Fruit fly (Drosophila melanogaster): Measurements from ENCODE around the gene CG8191.

Gene CG8191

DNA sequence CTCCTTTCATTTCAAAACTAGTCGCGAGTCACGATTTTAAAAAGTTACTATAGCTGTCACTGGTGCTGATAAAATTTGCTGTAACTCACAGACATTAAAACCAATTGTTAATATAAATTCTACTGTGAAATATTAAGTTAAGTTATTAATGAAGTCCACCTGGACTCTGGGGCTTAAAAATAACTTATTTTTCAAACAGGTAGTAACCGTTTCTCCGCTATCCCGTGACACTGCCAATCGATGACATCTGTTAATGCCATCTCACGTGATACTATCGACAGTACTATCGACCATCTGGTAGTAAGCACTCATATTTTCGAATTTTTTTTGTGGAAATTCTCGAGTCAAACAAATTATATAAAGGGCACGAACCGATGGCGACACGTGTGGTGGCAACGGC lies 2.0 kb downstream of the CG8191 start, which contains the start of the genes CG12379 and MagR (continued):
- TF ChIP-seq topi (GFP tag; optimal IDR thresholded peaks at IDR 0.05) = peak; percentile 63
- TF ChIP-seq CG3032 (tag; optimal IDR thresholded peaks at IDR 0.05) = peak; percentile 62
- TF ChIP-seq CG31627 (GFP tag; optimal IDR thresholded peaks at IDR 0.05) = peak; percentile 69
- peak; percentile 77 for TF ChIP-seq Eip78C (GFP tag)
- no peak for TF ChIP-seq acj6 (GFP tag; optimal IDR thresholded peaks at IDR 0.05)
- TF ChIP-seq CG6808 (GFP tag; optimal IDR thresholded peaks at IDR 0.05) = no peak
- TF ChIP-seq CG8119 (GFP tag; IDR thresholded peaks at IDR 0.05) = 0 out of 3 replicates have a peak, but pooled peaks have one; percentile 12
- TF ChIP-seq Sox15 (GFP tag; optimal IDR thresholded peaks at IDR 0.05) = peak; percentile 8
- 0 out of 3 replicates have a peak, but pooled peaks have one; percentile 33 for TF ChIP-seq eg (GFP tag; IDR thresholded peaks at IDR 0.05)
- TF ChIP-seq CG10631 (GFP tag; optimal IDR thresholded peaks at IDR 0.05) = peak; percentile 32
- peak; percentile 45 for TF ChIP-seq Ets21C (GFP tag; optimal IDR thresholded peaks at IDR 0.05)
- no peak for TF ChIP-seq CG16779 (tag; optimal IDR thresholded peaks at IDR 0.05)
- peak; percentile 66 for TF ChIP-seq Hr39 (GFP tag; optimal IDR thresholded peaks at IDR 0.05)
- TF ChIP-seq Blimp-1 (GFP tag; optimal IDR thresholded peaks at IDR 0.05) = no peak
- TF ChIP-seq CG32006 (GFP tag; optimal IDR thresholded peaks at IDR 0.05) = peak; percentile 29
- TF ChIP-seq fd85E (GFP tag; optimal IDR thresholded peaks at IDR 0.05) = no peak
- peak; percentile 57 for TF ChIP-seq pdm3 (GFP tag; optimal IDR thresholded peaks at IDR 0.05)

DNA sequence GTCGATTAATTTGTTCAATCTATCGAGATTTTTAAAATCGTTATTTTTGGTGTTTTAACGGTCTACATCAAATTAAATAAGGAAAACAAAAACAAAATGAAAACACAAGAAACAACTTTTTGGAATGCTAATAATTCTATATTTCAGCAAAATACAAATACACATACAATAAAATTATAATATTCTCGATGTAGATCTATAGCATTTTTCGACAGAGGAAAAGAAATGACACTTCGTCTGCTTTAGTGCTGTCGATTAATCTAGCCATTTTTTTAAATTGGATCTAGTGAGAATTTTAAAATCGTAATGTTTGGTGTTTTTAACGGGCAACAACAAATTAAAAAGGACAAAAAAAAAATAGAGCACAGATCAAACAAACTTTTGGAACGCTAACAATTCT lies 5.1 kb downstream of the CG8191 start, which contains the start of gene Arp6:
Arp6 (minus strand) TSS at position 11 of the 400 bp plus-strand sequence.
- TF ChIP-seq Eip78C (GFP tag) (peak; percentile 2), CG6808 (GFP tag; optimal IDR thresholded peaks at IDR 0.05) (no peak)

- TF ChIP-seq CG8119 (GFP tag; IDR thresholded peaks at IDR 0.05) = no peak
- peak; percentile 55 for TF ChIP-seq topi (GFP tag; optimal IDR thresholded peaks at IDR 0.05)
- no peak for TF ChIP-seq salr (GFP tag; optimal IDR thresholded peaks at IDR 0.05)
- no peak for TF ChIP-seq Gug (GFP tag; IDR thresholded peaks at IDR 0.05)
- peak; percentile 65 for TF ChIP-seq svp (GFP tag)
- no peak for TF ChIP-seq dac (GFP tag; optimal IDR thresholded peaks at IDR 0.05)
- TF ChIP-seq Eip75B (GFP tag; optimal IDR thresholded peaks at IDR 0.05) = peak; percentile 45
- no peak for TF ChIP-seq fd85E (GFP tag; optimal IDR thresholded peaks at IDR 0.05)
- TF ChIP-seq Sox102F (GFP tag; optimal IDR thresholded peaks at IDR 0.05) = no peak
- no peak for TF ChIP-seq CG6854 (GFP tag; optimal IDR thresholded peaks at IDR 0.05)
- TF ChIP-seq CG11294 (GFP tag; IDR thresholded peaks at IDR 0.05) = peak; percentile 22; the same call in 1 of the 2 replicates
- TF ChIP-seq Sox14 (GFP tag; optimal IDR thresholded peaks at IDR 0.05) = peak; percentile 57
- TF ChIP-seq CG9139 (GFP tag; optimal IDR thresholded peaks at IDR 0.05) = no peak
- TF ChIP-seq Eip93F (GFP tag; optimal IDR thresholded peaks at IDR 0.05) = no peak
- TF ChIP-seq esn (GFP tag; optimal IDR thresholded peaks at IDR 0.05) = peak; percentile 50
- peak; percentile 32 for TF ChIP-seq pdm3 (GFP tag; optimal IDR thresholded peaks at IDR 0.05)
- no peak for TF ChIP-seq dsx (GFP tag; optimal IDR thresholded peaks at IDR 0.05; ENCODE audit: poor library complexity, severe bottlenecking)
- TF ChIP-seq CG3032 (tag; optimal IDR thresholded peaks at IDR 0.05) = peak; percentile 50
- peak; percentile 51 for TF ChIP-seq cyc (GFP tag; optimal IDR thresholded peaks at IDR 0.05)
- TF ChIP-seq achi (GFP tag; optimal IDR thresholded peaks at IDR 0.05) = peak; percentile 30
- peak; percentile 12 for TF ChIP-seq CG3919 (GFP tag; optimal IDR thresholded peaks at IDR 0.05)
- TF ChIP-seq Ets96B (tag; optimal IDR thresholded peaks at IDR 0.05) = peak; percentile 33
- peak; percentile 33 for TF ChIP-seq acj6 (GFP tag; optimal IDR thresholded peaks at IDR 0.05)
- TF ChIP-seq Blimp-1 (GFP tag; optimal IDR thresholded peaks at IDR 0.05) = no peak
- peak; percentile 49 for TF ChIP-seq vri (GFP tag; optimal IDR thresholded peaks at IDR 0.05)
- no peak for TF ChIP-seq CG10669 (GFP tag; optimal IDR thresholded peaks at IDR 0.05)
- peak; percentile 50 for TF ChIP-seq CG31627 (GFP tag; optimal IDR thresholded peaks at IDR 0.05)
- no peak for TF ChIP-seq CG8319 (GFP tag; optimal IDR thresholded peaks at IDR 0.05)
- no peak for TF ChIP-seq ss (GFP tag; optimal IDR thresholded peaks at IDR 0.05)
- TF ChIP-seq Hr38 (GFP tag; optimal IDR thresholded peaks at IDR 0.05) = no peak
- no peak for TF ChIP-seq CG4318 (GFP tag; optimal IDR thresholded peaks at IDR 0.05)
- no peak for TF ChIP-seq CG6808 (GFP tag; optimal IDR thresholded peaks at IDR 0.05)
- TF ChIP-seq CG15336 (GFP tag; IDR thresholded peaks at IDR 0.05) = 0 out of 2 replicates have a peak, but pooled peaks have one; percentile 23
- TF ChIP-seq CG6163 (GFP tag; IDR thresholded peaks at IDR 0.05) = 0 out of 3 replicates have a peak, but pooled peaks have one; percentile 20
- TF ChIP-seq Sox15 (GFP tag; optimal IDR thresholded peaks at IDR 0.05) = peak; percentile 15
- no peak for TF ChIP-seq CG7368 (GFP tag; optimal IDR thresholded peaks at IDR 0.05)
- no peak for TF ChIP-seq fkh (GFP tag; optimal IDR thresholded peaks at IDR 0.05)
- TF ChIP-seq lz (GFP tag; optimal IDR thresholded peaks at IDR 0.05) = peak; percentile 50
- peak; percentile 46 for TF ChIP-seq Hr39 (GFP tag; optimal IDR thresholded peaks at IDR 0.05)
Measured at dm6 chrX:15738890-15739550, 7.0 kb downstream of the CG8191 start, which contains the start of the genes CG11679 and CG8206. CG11679 (minus strand) TSS chrX:15738954. CG8206 (plus strand) TSS chrX:15739230.

Measured in whole organism, prepupa.